Worm (Caenorhabditis elegans): ENCODE results near the gene C11H1.9.

C11H1.9 gene

ce11 chrX:14312416-14312815, 7.8 kb downstream of the C11H1.9 start (continued):
- TF ChIP-seq hlh-26 (GFP tag; conservative IDR thresholded peaks at IDR 0.05) = no peak
- TF ChIP-seq nfyb-1 (GFP tag; IDR thresholded peaks at IDR 0.05) = no peak
- TF ChIP-seq nhr-120 (GFP tag; IDR thresholded peaks at IDR 0.05) = no peak
- no peak for TF ChIP-seq akir-1 (GFP tag; optimal IDR thresholded peaks at IDR 0.05)
- TF ChIP-seq Y56A3A.18 (GFP tag; IDR thresholded peaks at IDR 0.05) = no peak

DNA sequence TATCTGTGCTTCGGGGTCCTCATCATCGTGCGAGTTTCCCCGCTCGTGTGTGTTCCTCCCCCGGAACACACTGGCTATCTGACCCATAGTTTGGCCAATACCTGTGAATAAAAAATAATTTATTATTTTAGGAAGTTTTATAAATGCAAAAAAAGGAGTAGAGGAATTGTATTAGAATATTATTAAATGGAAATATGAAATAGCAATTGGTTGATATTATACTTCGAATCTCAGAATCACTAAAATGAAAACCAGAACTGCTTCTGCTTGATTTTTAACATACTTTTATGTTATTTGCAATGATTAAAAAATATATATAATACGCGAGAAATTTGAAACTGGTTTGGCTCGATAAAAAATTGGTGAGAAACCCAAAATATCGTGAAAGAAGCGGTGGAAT, 8.6 kb downstream of the C11H1.9 start, which contains the start of gene mgrn-1:
Gene mgrn-1, minus strand, starts transcription at position 101 of the 400 bp plus-strand sequence.
- TF ChIP-seq zim-3 (tag; optimal IDR thresholded peaks at IDR 0.05) (no peak), Y67H2A.10 (GFP tag; conservative IDR thresholded peaks at IDR 0.05) (no peak), ekl-4 (GFP tag; IDR thresholded peaks at IDR 0.05) (no peak), nfya-2 (GFP tag; IDR thresholded peaks at IDR 0.05) (no peak), cebp-1 (GFP tag; IDR thresholded peaks at IDR 0.05) (no peak), cebp-1 (tag; optimal IDR thresholded peaks at IDR 0.05) (no peak), F10E7.11 (tag; optimal IDR thresholded peaks at IDR 0.05) (no peak), hlh-26 (GFP tag; conservative IDR thresholded peaks at IDR 0.05) (no peak), F39B2.1 (GFP tag; IDR thresholded peaks at IDR 0.05) (no peak), K11D2.4 (GFP tag; IDR thresholded peaks at IDR 0.05) (no peak), Y56A3A.18 (GFP tag; IDR thresholded peaks at IDR 0.05) (no peak), T26A5.8 (tag; optimal IDR thresholded peaks at IDR 0.05) (no peak), ceh-40 (GFP tag; IDR thresholded peaks at IDR 0.05) (no peak)

- TF ChIP-seq snpc-3.4 (tag; optimal IDR thresholded peaks at IDR 0.05) (no peak), unc-62 (GFP tag; optimal IDR thresholded peaks at IDR 0.05) (no peak), ztf-22 (GFP tag; optimal IDR thresholded peaks at IDR 0.05) (no peak), T26A5.8 (tag; optimal IDR thresholded peaks at IDR 0.05) (no peak), mcd-1 (GFP tag; IDR thresholded peaks at IDR 0.05) (no peak), mxl-1 (tag; optimal IDR thresholded peaks at IDR 0.05) (no peak), athp-1 (tag; optimal IDR thresholded peaks at IDR 0.05) (no peak), nhr-27 (tag; optimal IDR thresholded peaks at IDR 0.05) (no peak), F10E7.11 (tag; optimal IDR thresholded peaks at IDR 0.05) (no peak), nhr-120 (GFP tag; IDR thresholded peaks at IDR 0.05) (no peak), hrde-1 (tag; optimal IDR thresholded peaks at IDR 0.05; ENCODE audit: borderline replicate concordance) (no peak), F37B4.10 (GFP tag; IDR thresholded peaks at IDR 0.05) (no peak), attf-3 (GFP tag; conservative IDR thresholded peaks at IDR 0.05) (no peak)
Observed at ce11 chrX:14309656-14310055, 10.5 kb downstream of the C11H1.9 start.

DNA sequence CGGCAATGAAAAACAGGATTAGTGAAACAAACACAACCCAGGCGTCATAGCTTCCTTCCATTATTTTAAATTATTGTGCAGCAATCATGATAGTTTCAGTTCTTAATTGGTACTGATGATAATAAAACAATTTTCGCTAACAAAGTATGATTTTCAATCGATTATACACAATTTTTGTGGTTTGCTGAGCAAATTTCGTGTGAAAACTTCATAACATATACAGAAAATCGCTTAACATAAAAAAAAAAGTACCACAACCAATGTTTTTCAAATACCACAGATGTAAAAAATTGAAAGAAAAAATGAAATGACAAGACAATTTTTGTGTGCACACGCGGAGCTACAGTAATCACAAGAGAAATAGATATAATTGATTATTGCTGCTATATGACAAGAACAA, 12.5 kb downstream of the C11H1.9 start, which contains the start of gene gphr-2:
Gene gphr-2, minus strand, starts transcription at position 101 of the 400 bp plus-strand sequence.
- TF ChIP-seq Y95B8A.8 (GFP tag; IDR thresholded peaks at IDR 0.05) (no peak), aptf-2 (GFP tag; conservative IDR thresholded peaks at IDR 0.05) (no peak), K12H6.12 (tag; optimal IDR thresholded peaks at IDR 0.05) (no peak), mcd-1 (GFP tag; IDR thresholded peaks at IDR 0.05) (no peak), ztf-25 (GFP tag; IDR thresholded peaks at IDR 0.05) (no peak), hlh-26 (GFP tag; conservative IDR thresholded peaks at IDR 0.05) (no peak), repo-1 (tag; optimal IDR thresholded peaks at IDR 0.05) (no peak), F57A8.1 (GFP tag; optimal IDR thresholded peaks at IDR 0.05) (no peak), C17E4.6 (GFP tag; IDR thresholded peaks at IDR 0.05) (no peak), atf-7 (tag; optimal IDR thresholded peaks at IDR 0.05) (no peak)
